Fruit fly (Drosophila melanogaster) whole organism, embryonic: ENCODE results near the gene CG2129.

Experiments used
- Bteb2 ChIP-seq: fragments of 200-800 bp; sonication (Bioruptor generic); optimal IDR thresholded peaks from 2 replicates; lab custom pipeline; 2016; ENCODE audit warnings: missing biosample characterization, missing genetic modification characterization
- CG10979 ChIP-seq: fragments of 200-800 bp; sonication (Bioruptor generic); optimal IDR thresholded peaks from 2 replicates; lab custom pipeline; 2018; ENCODE audit warnings: missing biosample characterization, mild to moderate bottlenecking, missing genetic modification characterization, moderate library complexity
- CG11085 ChIP-seq: fragments of 200-800 bp; sonication (Bioruptor generic); IDR thresholded peaks from 2 replicates; pipeline ENCODE4 v1.3.6; 2022; ENCODE audit warnings: missing biosample characterization, missing genetic modification characterization
- CG12659 ChIP-seq: fragments of 200-800 bp; sonication (Bioruptor generic); optimal IDR thresholded peaks from 3 replicates; lab custom pipeline; 2017; ENCODE audit warnings: mild to moderate bottlenecking, missing biosample characterization, missing genetic modification reagents, missing genetic modification characterization
- CG13775 ChIP-seq: fragments of 200-800 bp; sonication (Bioruptor generic); optimal IDR thresholded peaks from 3 replicates; lab custom pipeline; 2017; ENCODE audit warnings: missing biosample characterization, mild to moderate bottlenecking, missing genetic modification characterization
- CG13894 ChIP-seq: fragments of 200-800 bp; sonication (Bioruptor generic); optimal IDR thresholded peaks from 3 replicates; lab custom pipeline; 2018; ENCODE audit warnings: missing biosample characterization, mild to moderate bottlenecking, missing genetic modification characterization, moderate library complexity
- CG14014 ChIP-seq: fragments of 200-800 bp; sonication (Bioruptor generic); IDR thresholded peaks from 2 replicates; pipeline ENCODE4 v1.3.6; 2022; ENCODE audit warnings: missing biosample characterization, missing genetic modification characterization
- CG14860 ChIP-seq: fragments of 200-800 bp; sonication (Bioruptor generic); IDR thresholded peaks from 3 replicates; pipeline ENCODE4 v1.3.6; 2022; ENCODE audit warnings: missing biosample characterization, missing genetic modification characterization; ENCODE audit not compliant: partially characterized antibody
- CG16813 ChIP-seq: fragments of 200-800 bp; sonication (Bioruptor generic); IDR thresholded peaks from 3 replicates; pipeline ENCODE4 v1.3.6; 2022; ENCODE audit warnings: missing biosample characterization, missing genetic modification characterization; ENCODE audit not compliant: partially characterized antibody
- CG16815 ChIP-seq: fragments of 200-800 bp; sonication (Bioruptor generic); optimal IDR thresholded peaks from 3 replicates; lab custom pipeline; 2017; ENCODE audit warnings: missing biosample characterization, mild to moderate bottlenecking, missing genetic modification characterization
- CG1832 ChIP-seq: fragments of 200-800 bp; sonication (Bioruptor generic); optimal IDR thresholded peaks from 2 replicates; lab custom pipeline; 2017; ENCODE audit warnings: missing biosample characterization, mild to moderate bottlenecking, missing genetic modification characterization, inconsistent platforms
- CG2199 ChIP-seq: fragments of 200-800 bp; sonication (Bioruptor generic); IDR thresholded peaks from 3 replicates; pipeline ENCODE4 v1.3.6; 2022; ENCODE audit warnings: missing biosample characterization, missing genetic modification characterization
- CG3995 ChIP-seq: fragments of 200-800 bp; sonication (Bioruptor generic); optimal IDR thresholded peaks from 3 replicates; lab custom pipeline; 2016; ENCODE audit warnings: missing biosample characterization, missing genetic modification characterization
- CG5953 ChIP-seq: fragments of 200-800 bp; sonication (Bioruptor generic); IDR thresholded peaks from 2 replicates; pipeline ENCODE4 v1.3.6; 2022; ENCODE audit warnings: missing biosample characterization, missing genetic modification characterization
- CG7357 ChIP-seq: fragments of 200-800 bp; sonication (Bioruptor generic); IDR thresholded peaks from 3 replicates; pipeline ENCODE4 v1.3.6; 2022; ENCODE audit warnings: missing biosample characterization, missing genetic modification characterization
- CG7928 ChIP-seq: fragments of 200-800 bp; sonication (Bioruptor generic); optimal IDR thresholded peaks from 2 replicates; lab custom pipeline; 2017; ENCODE audit warnings: missing biosample characterization, mild to moderate bottlenecking, missing genetic modification characterization
- CG8359 ChIP-seq: fragments of 200-800 bp; sonication (Bioruptor generic); optimal IDR thresholded peaks from 2 replicates; lab custom pipeline; 2017; ENCODE audit warnings: missing biosample characterization, mild to moderate bottlenecking, missing genetic modification characterization, borderline replicate concordance
- CG8944 ChIP-seq: fragments of 200-800 bp; sonication (Bioruptor generic); optimal IDR thresholded peaks from 3 replicates; lab custom pipeline; 2016; ENCODE audit warnings: missing biosample characterization, missing genetic modification characterization
- CG9727 ChIP-seq: fragments of 200-800 bp; sonication (Bioruptor generic); optimal IDR thresholded peaks from 3 replicates; lab custom pipeline; 2017; ENCODE audit warnings: missing biosample characterization, mild to moderate bottlenecking, missing genetic modification characterization
- D19A ChIP-seq: fragments of 200-800 bp; optimal IDR thresholded peaks from 3 replicates; lab custom pipeline; 2019; ENCODE audit warnings: missing biosample characterization, mild to moderate bottlenecking, missing genetic modification characterization, moderate library complexity
- Dek ChIP-seq: fragments of 200-800 bp; sonication (Bioruptor generic); optimal IDR thresholded peaks from 3 replicates; lab custom pipeline; 2019; ENCODE audit warnings: missing biosample characterization, mild to moderate bottlenecking, missing genetic modification characterization, moderate library complexity
- Ets97D ChIP-seq: fragments of 200-800 bp; sonication (Bioruptor generic); optimal IDR thresholded peaks from 3 replicates; lab custom pipeline; 2016; ENCODE audit warnings: missing biosample characterization, missing genetic modification characterization
- Fer3 ChIP-seq: fragments of 200-800 bp; sonication (Bioruptor generic); optimal IDR thresholded peaks from 2 replicates; lab custom pipeline; 2018; ENCODE audit warnings: missing biosample characterization, mild to moderate bottlenecking, missing genetic modification characterization, moderate library complexity
- HLH4C ChIP-seq: fragments of 200-800 bp; sonication (Bioruptor generic); IDR thresholded peaks from 3 replicates; pipeline ENCODE4 v1.3.6; 2022; ENCODE audit warnings: missing biosample characterization, missing genetic modification characterization; ENCODE audit not compliant: partially characterized antibody
- Hand ChIP-seq: fragments of 200-800 bp; sonication (Bioruptor generic); optimal IDR thresholded peaks from 2 replicates; lab custom pipeline; 2017; ENCODE audit warnings: mild to moderate bottlenecking, missing biosample characterization, missing genetic modification reagents, missing genetic modification characterization
- HmgD ChIP-seq: fragments of 200-800 bp; sonication (Bioruptor generic); optimal IDR thresholded peaks from 3 replicates; lab custom pipeline; 2016; ENCODE audit warnings: missing biosample characterization, missing genetic modification characterization
- Hmr ChIP-seq: fragments of 200-800 bp; sonication (Bioruptor generic); optimal IDR thresholded peaks from 3 replicates; lab custom pipeline; 2017; ENCODE audit warnings: mild to moderate bottlenecking, missing biosample characterization, missing genetic modification reagents, missing genetic modification characterization
- Hr51 ChIP-seq, 2 experiments: fragments of 200-800 bp; sonication (Bioruptor generic); optimal IDR thresholded peaks; 2 replicates in 1 of 2; 3 replicates in 1 of 2; lab custom pipeline; 2016 to 2018; ENCODE audit warnings: missing biosample characterization in 2 of 2, missing genetic modification characterization in 2 of 2, mild to moderate bottlenecking in 1 of 2, moderate library complexity in 1 of 2
- Hr78 ChIP-seq, 2 experiments: fragments of 200-800 bp in 1 of 2; fragments of >200 bp in 1 of 2; sonication (Bioruptor generic) in 1 of 2; optimal IDR thresholded peaks; 2 replicates each; lab custom pipeline; 2017 to 2019; ENCODE audit warnings: missing biosample characterization in 2 of 2, missing genetic modification characterization in 2 of 2, mild to moderate bottlenecking in 1 of 2, moderate library complexity in 1 of 2
- Mes4 ChIP-seq: fragments of 200-800 bp; sonication (Bioruptor generic); optimal IDR thresholded peaks from 2 replicates; lab custom pipeline; 2016; ENCODE audit warnings: missing biosample characterization, missing genetic modification characterization
- Neu2 ChIP-seq: fragments of 200-800 bp; sonication (Bioruptor generic); optimal IDR thresholded peaks from 3 replicates; lab custom pipeline; 2016; ENCODE audit warnings: missing biosample characterization, missing genetic modification characterization, borderline replicate concordance
- Nf-YA ChIP-seq: fragments of 200-800 bp; sonication (Bioruptor generic); IDR thresholded peaks from 2 replicates; pipeline ENCODE4 v1.3.6; 2022; ENCODE audit warnings: missing biosample characterization, missing genetic modification characterization
- NfI ChIP-seq: fragments of 200-800 bp; sonication (Bioruptor generic); optimal IDR thresholded peaks from 3 replicates; lab custom pipeline; 2018; ENCODE audit warnings: missing biosample characterization, mild to moderate bottlenecking, missing genetic modification characterization, moderate library complexity
- Oaz ChIP-seq: fragments of 200-800 bp; sonication (Bioruptor generic); IDR thresholded peaks from 2 replicates; pipeline ENCODE4 v1.3.6; 2022; ENCODE audit warnings: missing biosample characterization, missing genetic modification characterization
- PHDP ChIP-seq: fragments of 200-800 bp; sonication (Bioruptor generic); optimal IDR thresholded peaks from 3 replicates; lab custom pipeline; 2018; ENCODE audit warnings: missing biosample characterization, mild to moderate bottlenecking, missing genetic modification characterization, moderate library complexity
- Tbp ChIP-seq: fragments of >200 bp; optimal IDR thresholded peaks from 2 replicates; lab custom pipeline; 2018; ENCODE audit warnings: missing biosample characterization, missing genetic modification characterization
- ash1 ChIP-seq: fragments of 200-800 bp; sonication (Bioruptor generic); optimal IDR thresholded peaks from 2 replicates; lab custom pipeline; 2018; ENCODE audit warnings: missing biosample characterization, mild to moderate bottlenecking, missing genetic modification characterization
- bbx ChIP-seq: fragments of 200-800 bp; sonication (Bioruptor generic); IDR thresholded peaks from 2 replicates; pipeline ENCODE4 v1.3.6; 2022; ENCODE audit warnings: missing biosample characterization, missing genetic modification characterization; ENCODE audit not compliant: partially characterized antibody
- dmrt99B ChIP-seq: fragments of 200-800 bp; sonication (Bioruptor generic); optimal IDR thresholded peaks from 2 replicates; lab custom pipeline; 2018; ENCODE audit warnings: missing biosample characterization, mild to moderate bottlenecking, missing genetic modification characterization, moderate library complexity
- dysf ChIP-seq: fragments of 200-800 bp; sonication (Bioruptor generic); IDR thresholded peaks from 3 replicates; pipeline ENCODE4 v1.3.6; 2022; ENCODE audit warnings: missing biosample characterization, missing genetic modification characterization
- emc ChIP-seq: fragments of 200-800 bp; sonication (Bioruptor generic); optimal IDR thresholded peaks from 2 replicates; lab custom pipeline; 2016; ENCODE audit warnings: missing biosample characterization, missing genetic modification characterization
- gce ChIP-seq: fragments of 200-800 bp; sonication (Bioruptor generic); IDR thresholded peaks from 3 replicates; pipeline ENCODE4 v1.3.6; 2022; ENCODE audit warnings: missing biosample characterization, missing genetic modification characterization
- jumu ChIP-seq: fragments of 200-800 bp; sonication (Bioruptor generic); optimal IDR thresholded peaks from 3 replicates; lab custom pipeline; 2016; ENCODE audit warnings: missing biosample characterization, missing genetic modification characterization
- lmd ChIP-seq: fragments of 200-800 bp; sonication (Bioruptor generic); IDR thresholded peaks from 2 replicates; pipeline ENCODE4 v1.3.6; 2022; ENCODE audit warnings: missing biosample characterization, missing genetic modification characterization
- org-1 ChIP-seq: fragments of 200-800 bp; sonication (Bioruptor generic); optimal IDR thresholded peaks from 2 replicates; lab custom pipeline; 2017; ENCODE audit warnings: missing biosample characterization, missing genetic modification characterization
- p53 ChIP-seq: fragments of 200-800 bp; sonication (Bioruptor generic); optimal IDR thresholded peaks from 2 replicates; lab custom pipeline; 2016; ENCODE audit warnings: missing biosample characterization, missing genetic modification characterization
- shn ChIP-seq: fragments of 200-800 bp; sonication (Bioruptor generic); optimal IDR thresholded peaks from 3 replicates; lab custom pipeline; 2016; ENCODE audit warnings: missing biosample characterization, missing genetic modification characterization
- tio ChIP-seq: fragments of 200-800 bp; sonication (Bioruptor generic); optimal IDR thresholded peaks from 2 replicates; lab custom pipeline; 2017; ENCODE audit warnings: missing biosample characterization, missing genetic modification characterization, inconsistent platforms
- zen ChIP-seq: fragments of 200-800 bp; sonication (Bioruptor generic); optimal IDR thresholded peaks from 3 replicates; lab custom pipeline; 2018; ENCODE audit warnings: missing biosample characterization, mild to moderate bottlenecking, missing genetic modification characterization, moderate library complexity

CG2129 gene

dm6 chrX:8141353-8142066, 4.1 kb upstream of the CG2129 start (continued):
- TF ChIP-seq ash1 (GFP tag; lab: Kevin White, UChicago) (no peak), Mes4 (GFP tag; lab: Kevin White, UChicago) (no peak), gce (GFP tag; lab: Robert Waterston, UW) (no peak), p53 (no peak), CG11085 (GFP tag; lab: Robert Waterston, UW) (no peak), lmd (GFP tag; lab: Robert Waterston, UW) (no peak), CG1832 (GFP tag; lab: Kevin White, UChicago) (peak; percentile 91), Hand (GFP tag; lab: Kevin White, UChicago) (peak; percentile 4), D19A (tag; lab: Kevin White, UChicago) (no peak), CG14860 (GFP tag; lab: Robert Waterston, UW) (no peak), CG7357 (no peak), CG2199 (GFP tag; lab: Robert Waterston, UW) (no peak), CG16813 (GFP tag; lab: Robert Waterston, UW) (no peak), CG7928 (GFP tag; lab: Kevin White, UChicago) (no peak), CG10979 (tag; lab: Kevin White, UChicago) (peak; percentile 3), dmrt99B (peak; percentile 24), Hr78 (GFP tag; optimal IDR thresholded peaks at IDR 0.05; lab: Kevin White, UChicago) (no peak), CG8359 (GFP tag; lab: Kevin White, UChicago) (no peak), Tbp (GFP tag; lab: Kevin White, UChicago) (no peak), Oaz (no peak), jumu (GFP tag; lab: Kevin White, UChicago) (no peak), emc (GFP tag; lab: Kevin White, UChicago) (no peak), CG9727 (peak; percentile 42), CG13775 (peak; percentile 27), Neu2 (GFP tag; lab: Kevin White, UChicago) (no peak), shn (GFP tag; lab: Kevin White, UChicago) (peak; percentile 18), Nf-YA (GFP tag; lab: Robert Waterston, UW) (no peak), Hmr (peak; percentile 29), Bteb2 (GFP tag; lab: Kevin White, UChicago) (no peak), CG5953 (GFP tag; lab: Robert Waterston, UW) (no peak), org-1 (GFP tag; lab: Kevin White, UChicago) (peak; percentile 39), CG14014 (no peak), bbx (no peak), CG13894 (tag; lab: Kevin White, UChicago) (no peak), dysf (peak; percentile 25; the same call in 1 of the 3 replicates), HLH4C (GFP tag; lab: Robert Waterston, UW) (no peak), Hr51 (GFP tag; optimal IDR thresholded peaks at IDR 0.05; lab: Kevin White, UChicago) (peak; percentile 23 to 37), CG8944 (GFP tag; lab: Kevin White, UChicago) (no peak), CG12659 (GFP tag; lab: Kevin White, UChicago) (no peak), zen (no peak), CG3995 (GFP tag; lab: Kevin White, UChicago) (no peak), NfI (GFP tag; lab: Kevin White, UChicago) (no peak), Fer3 (tag; lab: Kevin White, UChicago) (no peak), Dek (tag; lab: Kevin White, UChicago) (no peak), PHDP (tag; lab: Kevin White, UChicago) (no peak), HmgD (GFP tag; lab: Kevin White, UChicago) (peak; percentile 11), Ets97D (GFP tag; lab: Kevin White, UChicago) (no peak), CG16815 (GFP tag; lab: Kevin White, UChicago) (no peak), tio (GFP tag; lab: Kevin White, UChicago) (no peak)
